Fruit fly (Drosophila melanogaster): ENCODE measurements around the gene CG34277.

CG34277 gene

dm6 chr3R:5371563-5371962 is 2.2 kb downstream of the CG34277 start, which contains the start of gene Polr2F (continued):
- TF ChIP-seq NFAT (GFP tag; IDR thresholded peaks at IDR 0.05) (peak; percentile 93), gcm (GFP tag; optimal IDR thresholded peaks at IDR 0.05) (peak; percentile 17), CG32772 (GFP tag; IDR thresholded peaks at IDR 0.05) (peak; percentile 11; the same call in 1 of the 2 replicates), HLH3B (GFP tag; IDR thresholded peaks at IDR 0.05) (peak; percentile 68), CG6254 (GFP tag; optimal IDR thresholded peaks at IDR 0.05) (no peak), CG9727 (GFP tag; optimal IDR thresholded peaks at IDR 0.05) (peak; percentile 35), Poxn (GFP tag; IDR thresholded peaks at IDR 0.05) (no peak; the same call in 1 of the 2 replicates), row (GFP tag; IDR thresholded peaks at IDR 0.05) (peak; percentile 89), CG17328 (GFP tag; IDR thresholded peaks at IDR 0.05) (peak; percentile 53), peb (GFP tag; IDR thresholded peaks at IDR 0.05) (0 out of 2 replicates have a peak, but pooled peaks have one; percentile 19), abd-A (tag; optimal IDR thresholded peaks at IDR 0.05) (no peak), CG4730 (GFP tag; IDR thresholded peaks at IDR 0.05) (peak; percentile 53), slp2 (GFP tag; optimal IDR thresholded peaks at IDR 0.05) (peak; percentile 77), en (GFP tag; optimal IDR thresholded peaks at IDR 0.05) (peak; percentile 49), CG15601 (tag; optimal IDR thresholded peaks at IDR 0.05) (peak; percentile 68), usp (GFP tag; optimal IDR thresholded peaks at IDR 0.05) (no peak), sr (GFP tag; IDR thresholded peaks at IDR 0.05) (no peak; the same call in 2 of the 3 replicates), stwl (tag; optimal IDR thresholded peaks at IDR 0.05) (peak; percentile 94), lov (optimal IDR thresholded peaks at IDR 0.05) (no peak), lov (GFP tag; IDR thresholded peaks at IDR 0.05) (0 out of 3 replicates have a peak, but pooled peaks have one; percentile 55), sens (GFP tag) (peak; percentile 96), Dip2 (GFP tag; IDR thresholded peaks at IDR 0.05) (no peak), CG7987 (GFP tag; optimal IDR thresholded peaks at IDR 0.05) (peak; percentile 82), CG12104 (GFP tag; optimal IDR thresholded peaks at IDR 0.05) (peak; percentile 40), crol (GFP tag; IDR thresholded peaks at IDR 0.05) (no peak), Ravus (GFP tag; IDR thresholded peaks at IDR 0.05) (no peak), CG2875 (GFP tag; optimal IDR thresholded peaks at IDR 0.05) (no peak), gcm2 (GFP tag; optimal IDR thresholded peaks at IDR 0.05) (peak; percentile 72), fru (optimal IDR thresholded peaks at IDR 0.05) (no peak), ttk (GFP tag; IDR thresholded peaks at IDR 0.05) (peak; percentile 66), CG4617 (GFP tag; optimal IDR thresholded peaks at IDR 0.05; ENCODE audit: borderline replicate concordance) (peak; percentile 98), CG12769 (tag; optimal IDR thresholded peaks at IDR 0.05) (no peak), CG13287 (GFP tag; IDR thresholded peaks at IDR 0.05; ENCODE audit: partially characterized antibody) (peak; percentile 70), CG1529 (GFP tag; optimal IDR thresholded peaks at IDR 0.05) (peak; percentile 2), jumu (GFP tag; optimal IDR thresholded peaks at IDR 0.05) (peak; percentile 94), NK7.1 (GFP tag; optimal IDR thresholded peaks at IDR 0.05) (peak; percentile 77), gfzf (GFP tag; optimal IDR thresholded peaks at IDR 0.05) (peak; percentile 58), h (optimal IDR thresholded peaks at IDR 0.05) (no peak), Meics (GFP tag; optimal IDR thresholded peaks at IDR 0.05) (peak; percentile 76), CG12299 (tag; optimal IDR thresholded peaks at IDR 0.05) (peak; percentile 44), ro (GFP tag; IDR thresholded peaks at IDR 0.05) (no peak), dmrt99B (tag; optimal IDR thresholded peaks at IDR 0.05) (no peak), al (GFP tag; IDR thresholded peaks at IDR 0.05) (peak; percentile 65), pum (GFP tag; optimal IDR thresholded peaks at IDR 0.05) (peak; percentile 90), az2 (GFP tag; optimal IDR thresholded peaks at IDR 0.05) (peak; percentile 82), CG8765 (GFP tag; IDR thresholded peaks at IDR 0.05) (0 out of 2 replicates have a peak, but pooled peaks have one; percentile 19), CG18619 (GFP tag; optimal IDR thresholded peaks at IDR 0.05) (peak; percentile 73), CG6654 (GFP tag; optimal IDR thresholded peaks at IDR 0.05) (peak; percentile 100), CG9797 (GFP tag; optimal IDR thresholded peaks at IDR 0.05) (peak; percentile 49), CG8478 (optimal IDR thresholded peaks at IDR 0.05) (no peak), Lpt (GFP tag; optimal IDR thresholded peaks at IDR 0.05) (no peak), gt (GFP tag; IDR thresholded peaks at IDR 0.05) (no peak), CG13424 (tag; optimal IDR thresholded peaks at IDR 0.05) (peak; percentile 73)
